Worm (Caenorhabditis elegans): ENCODE measurements around the gene H12D21.6.

- TF ChIP-seq ama-1 (optimal IDR thresholded peaks at IDR 0.05), result no peak
- TF ChIP-seq tbx-2 (tag; optimal IDR thresholded peaks at IDR 0.05), result no peak
- no peak for TF ChIP-seq lin-39 (tag; optimal IDR thresholded peaks at IDR 0.05)
- TF ChIP-seq lin-15B (tag; optimal IDR thresholded peaks at IDR 0.05), result no peak
- no peak for TF ChIP-seq zip-4 (GFP tag; optimal IDR thresholded peaks at IDR 0.05)
- TF ChIP-seq hlh-4 (tag; optimal IDR thresholded peaks at IDR 0.05), result no peak
- TF ChIP-seq dpl-1 (GFP tag; optimal IDR thresholded peaks at IDR 0.05), result peak in 1 of 3 experiments; percentile 7
- TF ChIP-seq nhr-90 (tag; optimal IDR thresholded peaks at IDR 0.05; ENCODE audit: poor library complexity), result no peak
- TF ChIP-seq isw-1 (GFP tag; IDR thresholded peaks at IDR 0.05), result no peak
- TF ChIP-seq sptf-1 (tag; optimal IDR thresholded peaks at IDR 0.05), result no peak
- peak; percentile 41 for TF ChIP-seq mep-1 (tag; optimal IDR thresholded peaks at IDR 0.05)
Observed at ce11 chrV:14930168-14930567, 32.5 kb upstream of the H12D21.6 start.

All from whole organism, L1 larva.